Fruit fly (Drosophila melanogaster) whole organism, embryonic: ENCODE data around the gene kkv.

ENCODE experiments used
- Atf6 ChIP-seq: fragments of 200-800 bp; sonication (Bioruptor generic); IDR thresholded peaks from 2 replicates; pipeline ENCODE4 v1.3.6; 2022; ENCODE audit warnings: missing biosample characterization, missing genetic modification characterization
- B-H2 ChIP-seq: fragments of 200-800 bp; sonication (Bioruptor generic); optimal IDR thresholded peaks from 2 replicates; lab custom pipeline; 2018; ENCODE audit warnings: missing biosample characterization, mild to moderate bottlenecking, missing genetic modification characterization
- Bteb2 ChIP-seq: fragments of 200-800 bp; sonication (Bioruptor generic); optimal IDR thresholded peaks from 2 replicates; lab custom pipeline; 2016; ENCODE audit warnings: missing biosample characterization, missing genetic modification characterization
- CG10462 ChIP-seq: fragments of 200-800 bp; sonication (Bioruptor generic); optimal IDR thresholded peaks from 2 replicates; lab custom pipeline; 2016; ENCODE audit warnings: missing biosample characterization, missing genetic modification characterization
- CG11247 ChIP-seq: fragments of 200-800 bp; sonication (Bioruptor generic); IDR thresholded peaks from 2 replicates; pipeline ENCODE4 v1.3.6; 2022; ENCODE audit warnings: missing biosample characterization, missing genetic modification characterization
- CG12104 ChIP-seq: fragments of 200-800 bp; sonication (Bioruptor generic); optimal IDR thresholded peaks from 3 replicates; lab custom pipeline; 2016; ENCODE audit warnings: missing biosample characterization, missing genetic modification characterization
- CG12155 ChIP-seq: fragments of 200-800 bp; sonication (Bioruptor generic); optimal IDR thresholded peaks from 3 replicates; lab custom pipeline; 2016; ENCODE audit warnings: missing biosample characterization, missing genetic modification characterization
- CG13894 ChIP-seq: fragments of 200-800 bp; sonication (Bioruptor generic); optimal IDR thresholded peaks from 3 replicates; lab custom pipeline; 2018; ENCODE audit warnings: missing biosample characterization, mild to moderate bottlenecking, missing genetic modification characterization, moderate library complexity
- CG14667 ChIP-seq: fragments of 200-800 bp; sonication (Bioruptor generic); IDR thresholded peaks from 2 replicates; pipeline ENCODE4 v1.3.6; 2022; ENCODE audit warnings: missing biosample characterization, missing genetic modification characterization
- CG15514 ChIP-seq: fragments of 200-800 bp; sonication (Bioruptor generic); optimal IDR thresholded peaks from 3 replicates; lab custom pipeline; 2017; ENCODE audit warnings: missing biosample characterization, missing genetic modification characterization, mild to moderate bottlenecking, moderate library complexity, missing genetic modification reagents
- CG17186 ChIP-seq: fragments of 200-800 bp; sonication (Bioruptor generic); optimal IDR thresholded peaks from 3 replicates; lab custom pipeline; 2017; ENCODE audit warnings: missing biosample characterization, missing genetic modification reagents, missing genetic modification characterization
- CG17829 ChIP-seq: fragments of 200-800 bp; optimal IDR thresholded peaks from 2 replicates; lab custom pipeline; 2019; ENCODE audit warnings: missing biosample characterization, mild to moderate bottlenecking, missing genetic modification characterization, moderate library complexity
- CG2199 ChIP-seq: fragments of 200-800 bp; sonication (Bioruptor generic); IDR thresholded peaks from 3 replicates; pipeline ENCODE4 v1.3.6; 2022; ENCODE audit warnings: missing biosample characterization, missing genetic modification characterization
- CG2202 ChIP-seq: fragments of 200-800 bp; sonication (Bioruptor generic); optimal IDR thresholded peaks from 2 replicates; lab custom pipeline; 2018; ENCODE audit warnings: missing biosample characterization, mild to moderate bottlenecking, missing genetic modification characterization
- CG4328 ChIP-seq: fragments of 200-800 bp; sonication (Bioruptor generic); optimal IDR thresholded peaks from 3 replicates; lab custom pipeline; 2017; ENCODE audit warnings: missing biosample characterization, missing genetic modification reagents, missing genetic modification characterization
- CG4404 ChIP-seq: fragments of 200-800 bp; sonication (Bioruptor generic); IDR thresholded peaks from 2 replicates; pipeline ENCODE4 v1.3.6; 2022; ENCODE audit warnings: missing biosample characterization, missing genetic modification characterization
- CG9817 ChIP-seq: fragments of 200-800 bp; sonication (Bioruptor generic); optimal IDR thresholded peaks from 2 replicates; lab custom pipeline; 2018; ENCODE audit warnings: missing biosample characterization, mild to moderate bottlenecking, missing genetic modification characterization, moderate library complexity
- Dbx ChIP-seq: fragments of 200-800 bp; sonication (Bioruptor generic); IDR thresholded peaks from 3 replicates; pipeline ENCODE4 v1.3.6; 2022; ENCODE audit warnings: missing biosample characterization, missing genetic modification characterization
- Fer1 ChIP-seq: fragments of 200-800 bp; sonication (Bioruptor generic); optimal IDR thresholded peaks from 2 replicates; lab custom pipeline; 2017; ENCODE audit warnings: missing biosample characterization, mild to moderate bottlenecking, missing genetic modification characterization
- HLHmδ ChIP-seq: fragments of 200-800 bp; sonication (Bioruptor generic); optimal IDR thresholded peaks from 2 replicates; lab custom pipeline; 2018; ENCODE audit warnings: missing biosample characterization, mild to moderate bottlenecking, missing genetic modification characterization, moderate library complexity
- Lpt ChIP-seq: fragments of >200 bp; optimal IDR thresholded peaks from 2 replicates; lab custom pipeline; 2018; ENCODE audit warnings: missing biosample characterization, missing genetic modification characterization
- Rfx ChIP-seq: fragments of 200-800 bp; sonication (Bioruptor generic); IDR thresholded peaks from 2 replicates; pipeline ENCODE4 v1.3.6; 2022; ENCODE audit warnings: missing biosample characterization, missing genetic modification characterization
- amos ChIP-seq: fragments of 200-800 bp; sonication (Bioruptor generic); IDR thresholded peaks from 2 replicates; pipeline ENCODE4 v1.3.6; 2022; ENCODE audit warnings: missing biosample characterization, missing genetic modification characterization; ENCODE audit not compliant: partially characterized antibody
- bsh ChIP-seq, 2 experiments: fragments of 200-800 bp; sonication (Bioruptor generic); optimal IDR thresholded peaks; 2 replicates each; lab custom pipeline; 2017 to 2018; ENCODE audit warnings: mild to moderate bottlenecking in 2 of 2, missing biosample characterization in 2 of 2, missing genetic modification characterization in 2 of 2, moderate library complexity in 1 of 2
- crc ChIP-seq: fragments of 200-800 bp; sonication (Bioruptor generic); optimal IDR thresholded peaks from 2 replicates; lab custom pipeline; 2016; ENCODE audit warnings: missing biosample characterization, missing genetic modification characterization
- crp ChIP-seq, 2 experiments: fragments of 200-800 bp; sonication (Bioruptor generic); optimal IDR thresholded peaks; 2 replicates in 1 of 2; 3 replicates in 1 of 2; lab custom pipeline; 2017; ENCODE audit warnings: missing biosample characterization in 2 of 2, missing genetic modification characterization in 2 of 2, mild to moderate bottlenecking in 1 of 2, moderate library complexity in 1 of 2
- ems ChIP-seq: fragments of 200-800 bp; sonication (Bioruptor generic); optimal IDR thresholded peaks from 3 replicates; lab custom pipeline; 2016; ENCODE audit warnings: missing biosample characterization, missing genetic modification characterization
- ewg ChIP-seq: fragments of 200-800 bp; sonication (Bioruptor generic); optimal IDR thresholded peaks from 3 replicates; lab custom pipeline; 2017; ENCODE audit warnings: mild to moderate bottlenecking, missing biosample characterization, missing genetic modification reagents, missing genetic modification characterization
- gce ChIP-seq: fragments of 200-800 bp; sonication (Bioruptor generic); IDR thresholded peaks from 3 replicates; pipeline ENCODE4 v1.3.6; 2022; ENCODE audit warnings: missing biosample characterization, missing genetic modification characterization
- hbn ChIP-seq: fragments of 200-800 bp; sonication (Bioruptor generic); IDR thresholded peaks from 2 replicates; pipeline ENCODE4 v1.3.6; 2022; ENCODE audit warnings: missing biosample characterization, missing genetic modification characterization; ENCODE audit not compliant: partially characterized antibody
- insv ChIP-seq, 2 experiments: fragments of 200-800 bp; sonication (Bioruptor generic); optimal IDR thresholded peaks; 3 replicates each; lab custom pipeline; 2016 to 2018; ENCODE audit warnings: missing biosample characterization in 2 of 2, missing genetic modification characterization in 2 of 2
- knrl ChIP-seq: fragments of 200-800 bp; sonication (Bioruptor generic); IDR thresholded peaks from 3 replicates; pipeline ENCODE4 v1.3.6; 2022; ENCODE audit warnings: missing biosample characterization, missing genetic modification characterization; ENCODE audit not compliant: partially characterized antibody
- lmd ChIP-seq: fragments of 200-800 bp; sonication (Bioruptor generic); IDR thresholded peaks from 2 replicates; pipeline ENCODE4 v1.3.6; 2022; ENCODE audit warnings: missing biosample characterization, missing genetic modification characterization
- pan ChIP-seq, 4 experiments: fragments of >200 bp in 3 of 4; fragments of 200-800 bp in 1 of 4; sonication (Bioruptor generic) in 1 of 4; optimal IDR thresholded peaks in 3 of 4; IDR thresholded peaks in 1 of 4; 2 replicates each; pipeline versions ENCODE4 v1.3.6 to Lab custom; 2017 to 2022; ENCODE audit warnings: missing biosample characterization in 2 of 4, missing genetic modification characterization in 2 of 4, mixed read lengths in 1 of 4
- prd ChIP-seq, 3 experiments: fragments of >200 bp in 2 of 3; fragments of 200-800 bp in 1 of 3; sonication (Bioruptor generic) in 1 of 3; optimal IDR thresholded peaks in 2 of 3; IDR thresholded peaks in 1 of 3; 2 replicates in 2 of 3; 3 replicates in 1 of 3; pipeline versions ENCODE4 v1.3.6 to Lab custom; 2017 to 2022; ENCODE audit warnings: missing biosample characterization in 1 of 3, missing genetic modification characterization in 1 of 3
- ranshi ChIP-seq: fragments of 200-800 bp; sonication (Bioruptor generic); IDR thresholded peaks from 2 replicates; pipeline ENCODE4 v1.3.6; 2022; ENCODE audit warnings: missing biosample characterization, missing genetic modification characterization
- salm ChIP-seq: fragments of 200-800 bp; sonication (Bioruptor generic); optimal IDR thresholded peaks from 2 replicates; lab custom pipeline; 2018; ENCODE audit warnings: missing biosample characterization, mild to moderate bottlenecking, missing genetic modification characterization
- shn ChIP-seq: fragments of 200-800 bp; sonication (Bioruptor generic); optimal IDR thresholded peaks from 3 replicates; lab custom pipeline; 2016; ENCODE audit warnings: missing biosample characterization, missing genetic modification characterization
- sima ChIP-seq: fragments of 200-800 bp; sonication (Bioruptor generic); optimal IDR thresholded peaks from 2 replicates; lab custom pipeline; 2016; ENCODE audit warnings: missing biosample characterization, missing genetic modification characterization
- stc ChIP-seq: fragments of 200-800 bp; sonication (Bioruptor generic); IDR thresholded peaks from 2 replicates; pipeline ENCODE4 v1.3.6; 2022; ENCODE audit warnings: missing biosample characterization, missing genetic modification characterization
- sug ChIP-seq: fragments of 200-800 bp; optimal IDR thresholded peaks from 2 replicates; lab custom pipeline; 2019; ENCODE audit warnings: missing biosample characterization, mild to moderate bottlenecking, missing genetic modification characterization, moderate library complexity
- tna ChIP-seq: fragments of 200-800 bp; sonication (Bioruptor generic); IDR thresholded peaks from 2 replicates; pipeline ENCODE4 v1.3.6; 2022; ENCODE audit warnings: missing biosample characterization, missing genetic modification characterization; ENCODE audit not compliant: partially characterized antibody
- tup ChIP-seq: fragments of 200-800 bp; sonication (Bioruptor generic); optimal IDR thresholded peaks from 2 replicates; lab custom pipeline; 2016; ENCODE audit warnings: missing biosample characterization, mild to moderate bottlenecking, missing genetic modification characterization, moderate library complexity
- tx ChIP-seq: fragments of 200-800 bp; sonication (Bioruptor generic); optimal IDR thresholded peaks from 2 replicates; lab custom pipeline; 2016; ENCODE audit warnings: missing biosample characterization, missing genetic modification characterization
- unc-4 ChIP-seq: fragments of 200-800 bp; sonication (Bioruptor generic); IDR thresholded peaks from 2 replicates; pipeline ENCODE4 v1.3.6; 2022; ENCODE audit warnings: missing biosample characterization, missing genetic modification characterization; ENCODE audit not compliant: partially characterized antibody

kkv gene

dm6 chr3R:5368170-5368781 is 24.4 kb downstream of the kkv start, which contains the start of gene Cerk (continued):
- TF ChIP-seq CG17186, result peak; percentile 66
- TF ChIP-seq CG4404 (GFP tag; lab: Robert Waterston, UW), result no peak
- peak; percentile 4 for TF ChIP-seq CG2202
- TF ChIP-seq shn (GFP tag; lab: Kevin White, UChicago), result peak; percentile 37
- TF ChIP-seq insv (GFP tag; optimal IDR thresholded peaks at IDR 0.05; lab: Kevin White, UChicago), result no peak
- TF ChIP-seq ems, result peak; percentile 24
- peak; percentile 13 for TF ChIP-seq CG10462 (GFP tag; lab: Kevin White, UChicago)
- no peak for TF ChIP-seq crc (GFP tag; lab: Kevin White, UChicago)
- peak in 1 of 2 experiments; percentile 10 for TF ChIP-seq bsh (GFP tag; optimal IDR thresholded peaks at IDR 0.05; lab: Kevin White, UChicago)
- TF ChIP-seq tna (GFP tag; lab: Robert Waterston, UW), result peak; percentile 17; the same call in 1 of the 2 replicates
- peak; percentile 65; the same call in 2 of the 3 replicates for TF ChIP-seq knrl (GFP tag; lab: Robert Waterston, UW)
- peak; percentile 48; the same call in 1 of the 2 replicates for TF ChIP-seq lmd
- no peak for TF ChIP-seq sima (GFP tag; lab: Kevin White, UChicago)
- peak; percentile 72 for TF ChIP-seq CG12155 (GFP tag; lab: Kevin White, UChicago)
- TF ChIP-seq pan (optimal IDR thresholded peaks at IDR 0.05; lab: Kevin White, UChicago), result no peak
- TF ChIP-seq pan (GFP tag; optimal IDR thresholded peaks at IDR 0.05 in 1 of 2, IDR thresholded peaks at IDR 0.05 in 1 of 2), result peak in 1 of 2 experiments; percentile 23
- no peak for TF ChIP-seq tup (GFP tag; lab: Kevin White, UChicago)
- TF ChIP-seq, all 482 proteins: peak for 212

- TF ChIP-seq CG11247, result no peak
- TF ChIP-seq CG2199 (GFP tag; lab: Robert Waterston, UW), result peak; percentile 29; the same call in 1 of the 3 replicates
- TF ChIP-seq stc, result no peak; the same call in 1 of the 2 replicates
- TF ChIP-seq Bteb2 (GFP tag; lab: Kevin White, UChicago), result no peak
- 0 out of 2 replicates have a peak, but pooled peaks have one; percentile 27 for TF ChIP-seq Atf6 (GFP tag; lab: Robert Waterston, UW)
- TF ChIP-seq Lpt (GFP tag; lab: Kevin White, UChicago), result no peak
- peak; percentile 58 for TF ChIP-seq Fer1 (GFP tag; lab: Kevin White, UChicago)
- TF ChIP-seq ewg, result no peak
- peak; percentile 16; the same call in 1 of the 2 replicates for TF ChIP-seq CG14667 (GFP tag; lab: Robert Waterston, UW)
- TF ChIP-seq HLHmδ, result peak; percentile 86
- TF ChIP-seq amos (GFP tag; lab: Robert Waterston, UW), result peak; percentile 24; the same call in 1 of the 2 replicates
- no peak for TF ChIP-seq salm (tag; lab: Kevin White, UChicago)
- no peak for TF ChIP-seq tx
- TF ChIP-seq hbn (GFP tag; lab: Robert Waterston, UW), result peak; percentile 44; the same call in 1 of the 2 replicates
- TF ChIP-seq unc-4 (GFP tag; lab: Robert Waterston, UW), result 0 out of 2 replicates have a peak, but pooled peaks have one; percentile 13
- TF ChIP-seq prd (optimal IDR thresholded peaks at IDR 0.05; lab: Kevin White, UChicago), result no peak
- TF ChIP-seq prd (GFP tag; IDR thresholded peaks at IDR 0.05; lab: Robert Waterston, UW), result no peak
- peak; percentile 7 for TF ChIP-seq CG9817 (tag; lab: Kevin White, UChicago)
- peak; percentile 53 for TF ChIP-seq CG4328 (GFP tag; lab: Kevin White, UChicago)
- peak; percentile 48; the same call in 1 of the 3 replicates for TF ChIP-seq Dbx (GFP tag; lab: Robert Waterston, UW)
- TF ChIP-seq gce, result 0 out of 3 replicates have a peak, but pooled peaks have one; percentile 33
- peak; percentile 66 for TF ChIP-seq Rfx (GFP tag; lab: Robert Waterston, UW)
- peak; percentile 4; the same call in 1 of the 2 replicates for TF ChIP-seq ranshi
- no peak for TF ChIP-seq CG12104 (GFP tag; lab: Kevin White, UChicago)
- TF ChIP-seq crp (GFP tag; optimal IDR thresholded peaks at IDR 0.05; lab: Kevin White, UChicago), result peak in 1 of 2 experiments; percentile 85
- TF ChIP-seq CG15514 (GFP tag; lab: Kevin White, UChicago), result peak; percentile 49
- peak; percentile 10 for TF ChIP-seq B-H2 (GFP tag; lab: Kevin White, UChicago)
- TF ChIP-seq CG17829 (tag; lab: Kevin White, UChicago), result peak; percentile 19
- peak; percentile 66 for TF ChIP-seq sug
- TF ChIP-seq CG13894, result peak; percentile 11
These were observed 25.0 kb downstream of the kkv start for dm6 chr3R:5367512-5368169.
